Worm (Caenorhabditis elegans): ENCODE results near the gene F25E2.3.
A peak's percentile ranks its signal among the peaks of the same experiment; 100 is the strongest.

The F25E2.3 gene

ce11 chrX:823736-824135 lies 10.8 kb upstream of the F25E2.3 start:
- peak; percentile 94 for TF ChIP-seq nhr-28 (tag; optimal IDR thresholded peaks at IDR 0.05)
- TF ChIP-seq spr-1 (tag; optimal IDR thresholded peaks at IDR 0.05): no peak
- TF ChIP-seq lin-38 (GFP tag; IDR thresholded peaks at IDR 0.05): no peak
- TF ChIP-seq aha-1 (tag): peak; percentile 81
- TF ChIP-seq nhr-6 (tag; optimal IDR thresholded peaks at IDR 0.05): no peak
- TF ChIP-seq mes-2 (tag; optimal IDR thresholded peaks at IDR 0.05; ENCODE audit: poor library complexity, severe bottlenecking): no peak
- peak; percentile 66 for TF ChIP-seq pqm-1 (tag; optimal IDR thresholded peaks at IDR 0.05)
- TF ChIP-seq ztf-11 (tag; optimal IDR thresholded peaks at IDR 0.05): no peak
- TF ChIP-seq hlh-11 (tag; optimal IDR thresholded peaks at IDR 0.05): peak; percentile 74
- TF ChIP-seq tra-1 (GFP tag; IDR thresholded peaks at IDR 0.05): 0 out of 2 replicates have a peak, but pooled peaks have one; percentile 17
- no peak for TF ChIP-seq daf-16 (GFP tag; optimal IDR thresholded peaks at IDR 0.05)
- peak; percentile 99 for TF ChIP-seq daf-16 (tag; optimal IDR thresholded peaks at IDR 0.05)
- TF ChIP-seq nhr-77 (tag; optimal IDR thresholded peaks at IDR 0.05): peak; percentile 87
- TF ChIP-seq dmd-6 (GFP tag; IDR thresholded peaks at IDR 0.05): peak; percentile 80
- TF ChIP-seq dve-1 (tag; optimal IDR thresholded peaks at IDR 0.05; ENCODE audit: insufficient read depth): peak; percentile 59

ce11 chrX:817984-818383 lies 5.0 kb upstream of the F25E2.3 start:
- TF ChIP-seq mdl-1 (tag; optimal IDR thresholded peaks at IDR 0.05) (no peak), unc-62 (GFP tag; optimal IDR thresholded peaks at IDR 0.05 in 1 of 2) (peak in 1 of 2 experiments; percentile 64), unc-62 (tag; optimal IDR thresholded peaks at IDR 0.05) (no peak), aha-1 (tag) (peak; percentile 83)

- TF ChIP-seq tra-1 (GFP tag; IDR thresholded peaks at IDR 0.05) (peak; percentile 70; the same call in 1 of the 2 replicates), nhr-28 (tag; optimal IDR thresholded peaks at IDR 0.05) (peak; percentile 53), egl-27 (tag; optimal IDR thresholded peaks at IDR 0.05) (no peak), jun-1 (tag; optimal IDR thresholded peaks at IDR 0.05) (no peak), lir-3 (tag; optimal IDR thresholded peaks at IDR 0.05) (no peak), snpc-4 (tag; optimal IDR thresholded peaks at IDR 0.05) (no peak), Y48G9A.11 (GFP tag; IDR thresholded peaks at IDR 0.05) (no peak), ctbp-1 (GFP tag; IDR thresholded peaks at IDR 0.05) (no peak), lim-7 (GFP tag; IDR thresholded peaks at IDR 0.05) (no peak), F10B5.3 (tag; optimal IDR thresholded peaks at IDR 0.05) (no peak), daf-8 (GFP tag; IDR thresholded peaks at IDR 0.05) (no peak), dve-1 (tag; optimal IDR thresholded peaks at IDR 0.05; ENCODE audit: insufficient read depth) (peak; percentile 54), fos-1 (tag; optimal IDR thresholded peaks at IDR 0.05) (no peak), D1046.2 (GFP tag; IDR thresholded peaks at IDR 0.05) (no peak), lsy-2 (tag; optimal IDR thresholded peaks at IDR 0.05) (no peak), pqm-1 (tag; optimal IDR thresholded peaks at IDR 0.05) (peak; percentile 87), spr-1 (tag; optimal IDR thresholded peaks at IDR 0.05) (no peak), set-16 (GFP tag; IDR thresholded peaks at IDR 0.05) (no peak), nhr-42 (GFP tag; IDR thresholded peaks at IDR 0.05) (no peak), spr-3 (GFP tag; optimal IDR thresholded peaks at IDR 0.05) (no peak), lin-15B (tag; optimal IDR thresholded peaks at IDR 0.05) (no peak), mes-2 (tag; optimal IDR thresholded peaks at IDR 0.05; ENCODE audit: poor library complexity, severe bottlenecking) (peak; percentile 1), dmd-6 (GFP tag; IDR thresholded peaks at IDR 0.05) (peak; percentile 69), nhr-102 (tag; optimal IDR thresholded peaks at IDR 0.05) (peak; percentile 12), hlh-30 (tag; optimal IDR thresholded peaks at IDR 0.05; ENCODE audit: insufficient read depth) (no peak), ces-1 (GFP tag; optimal IDR thresholded peaks at IDR 0.05) (no peak), nhr-41 (GFP tag; IDR thresholded peaks at IDR 0.05) (no peak), php-3 (GFP tag; IDR thresholded peaks at IDR 0.05) (peak; percentile 73), lin-39 (tag; optimal IDR thresholded peaks at IDR 0.05) (no peak), mdt-29 (GFP tag; IDR thresholded peaks at IDR 0.05) (no peak), daf-12 (tag; optimal IDR thresholded peaks at IDR 0.05) (no peak), mxl-3 (GFP tag; optimal IDR thresholded peaks at IDR 0.05) (no peak), dmd-8 (GFP tag; IDR thresholded peaks at IDR 0.05) (no peak), daf-16 (GFP tag; optimal IDR thresholded peaks at IDR 0.05) (no peak), daf-16 (tag; optimal IDR thresholded peaks at IDR 0.05) (peak; percentile 55), snpc-1.2 (GFP tag; IDR thresholded peaks at IDR 0.05) (no peak), zip-11 (GFP tag; IDR thresholded peaks at IDR 0.05) (no peak), tag-97 (GFP tag; IDR thresholded peaks at IDR 0.05) (no peak), unc-130 (GFP tag; optimal IDR thresholded peaks at IDR 0.05) (no peak), hlh-11 (tag; optimal IDR thresholded peaks at IDR 0.05) (peak; percentile 48)
These were observed 3.0 kb upstream of the F25E2.3 start, which contains the start of gene ifd-2 for ce11 chrX:815929-816328. TSS of gene ifd-2 (minus strand) at chrX:815929.
